Fruit fly (Drosophila melanogaster) whole organism, embryonic: ENCODE data around the gene spn-B.

Experiments used
- C15 ChIP-seq: fragments of 200-800 bp; sonication (Bioruptor generic); IDR thresholded peaks from 3 replicates; pipeline ENCODE4 v1.3.6; 2022; ENCODE audit warnings: missing biosample characterization, missing genetic modification characterization
- CG12104 ChIP-seq: fragments of 200-800 bp; sonication (Bioruptor generic); optimal IDR thresholded peaks from 3 replicates; lab custom pipeline; 2016; ENCODE audit warnings: missing biosample characterization, missing genetic modification characterization
- CG12769 ChIP-seq: fragments of 200-800 bp; sonication (Bioruptor generic); optimal IDR thresholded peaks from 2 replicates; lab custom pipeline; 2019; ENCODE audit warnings: missing biosample characterization, mild to moderate bottlenecking, missing genetic modification characterization, moderate library complexity
- CG13287 ChIP-seq: fragments of 200-800 bp; sonication (Bioruptor generic); IDR thresholded peaks from 2 replicates; pipeline ENCODE4 v1.3.6; 2022; ENCODE audit warnings: missing biosample characterization, missing genetic modification characterization; ENCODE audit not compliant: partially characterized antibody
- CG15073 ChIP-seq: fragments of 200-800 bp; sonication (Bioruptor generic); optimal IDR thresholded peaks from 2 replicates; lab custom pipeline; 2016; ENCODE audit warnings: missing biosample characterization, missing genetic modification characterization
- CG1832 ChIP-seq: fragments of 200-800 bp; sonication (Bioruptor generic); optimal IDR thresholded peaks from 2 replicates; lab custom pipeline; 2017; ENCODE audit warnings: missing biosample characterization, mild to moderate bottlenecking, missing genetic modification characterization, inconsistent platforms
- CG2678 ChIP-seq: fragments of 200-800 bp; sonication (Bioruptor generic); optimal IDR thresholded peaks from 3 replicates; lab custom pipeline; 2019; ENCODE audit warnings: missing biosample characterization, mild to moderate bottlenecking, missing genetic modification characterization, moderate library complexity
- CG3281 ChIP-seq: fragments of 200-800 bp; sonication (Bioruptor generic); optimal IDR thresholded peaks from 3 replicates; lab custom pipeline; 2017; ENCODE audit warnings: missing biosample characterization, mild to moderate bottlenecking, missing genetic modification characterization
- CG3995 ChIP-seq: fragments of 200-800 bp; sonication (Bioruptor generic); optimal IDR thresholded peaks from 3 replicates; lab custom pipeline; 2016; ENCODE audit warnings: missing biosample characterization, missing genetic modification characterization
- CG4282 ChIP-seq: fragments of 200-800 bp; sonication (Bioruptor generic); optimal IDR thresholded peaks from 2 replicates; lab custom pipeline; 2016; ENCODE audit warnings: missing biosample characterization, missing genetic modification characterization
- CG4424 ChIP-seq: fragments of 200-800 bp; sonication (Bioruptor generic); optimal IDR thresholded peaks from 3 replicates; lab custom pipeline; 2016; ENCODE audit warnings: missing biosample characterization, missing genetic modification characterization
- CG6854 ChIP-seq: fragments of 200-800 bp; sonication (Bioruptor generic); optimal IDR thresholded peaks from 3 replicates; lab custom pipeline; 2017; ENCODE audit warnings: missing biosample characterization, mild to moderate bottlenecking, missing genetic modification characterization
- CG7987 ChIP-seq: fragments of 200-800 bp; sonication (Bioruptor generic); optimal IDR thresholded peaks from 2 replicates; lab custom pipeline; 2018; ENCODE audit warnings: missing biosample characterization, mild to moderate bottlenecking, missing genetic modification characterization, moderate library complexity
- CG8290 ChIP-seq, 3 experiments: fragments of 200-800 bp; sonication (Bioruptor generic); optimal IDR thresholded peaks; 2 replicates each; lab custom pipeline; 2016 to 2019; ENCODE audit warnings: missing biosample characterization in 3 of 3, missing genetic modification characterization in 3 of 3, mild to moderate bottlenecking in 2 of 3, moderate library complexity in 1 of 3
- CG9215 ChIP-seq: fragments of 200-800 bp; sonication (Bioruptor generic); IDR thresholded peaks from 2 replicates; pipeline ENCODE4 v1.3.6; 2022; ENCODE audit warnings: missing biosample characterization, missing genetic modification characterization
- CG9609 ChIP-seq: fragments of 200-800 bp; sonication (Bioruptor generic); optimal IDR thresholded peaks from 3 replicates; lab custom pipeline; 2016; ENCODE audit warnings: missing biosample characterization, missing genetic modification characterization
- CG9817 ChIP-seq: fragments of 200-800 bp; sonication (Bioruptor generic); optimal IDR thresholded peaks from 2 replicates; lab custom pipeline; 2018; ENCODE audit warnings: missing biosample characterization, mild to moderate bottlenecking, missing genetic modification characterization, moderate library complexity
- CHES-1-like ChIP-seq: fragments of 200-800 bp; sonication (Bioruptor generic); optimal IDR thresholded peaks from 2 replicates; lab custom pipeline; 2016; ENCODE audit warnings: missing biosample characterization, missing genetic modification characterization
- CoRest ChIP-seq: fragments of 200-800 bp; sonication (Bioruptor generic); optimal IDR thresholded peaks from 3 replicates; lab custom pipeline; 2018; ENCODE audit warnings: missing biosample characterization, mild to moderate bottlenecking, missing genetic modification characterization, moderate library complexity
- Fer2 ChIP-seq: fragments of 200-800 bp; sonication (Bioruptor generic); optimal IDR thresholded peaks from 2 replicates; lab custom pipeline; 2018; ENCODE audit warnings: missing biosample characterization, mild to moderate bottlenecking, missing genetic modification characterization, moderate library complexity
- Fer3 ChIP-seq: fragments of 200-800 bp; sonication (Bioruptor generic); optimal IDR thresholded peaks from 2 replicates; lab custom pipeline; 2018; ENCODE audit warnings: missing biosample characterization, mild to moderate bottlenecking, missing genetic modification characterization, moderate library complexity
- H2.0 ChIP-seq: fragments of 200-800 bp; sonication (Bioruptor generic); IDR thresholded peaks from 2 replicates; pipeline ENCODE4 v1.3.6; 2022; ENCODE audit warnings: missing biosample characterization, missing genetic modification characterization
- HLHmδ ChIP-seq: fragments of 200-800 bp; sonication (Bioruptor generic); optimal IDR thresholded peaks from 2 replicates; lab custom pipeline; 2018; ENCODE audit warnings: missing biosample characterization, mild to moderate bottlenecking, missing genetic modification characterization, moderate library complexity
- Hsf ChIP-seq: fragments of 200-800 bp; sonication (Bioruptor generic); optimal IDR thresholded peaks from 3 replicates; lab custom pipeline; 2016; ENCODE audit warnings: missing biosample characterization, missing genetic modification characterization
- MBD-R2 ChIP-seq: fragments of 200-800 bp; sonication (Bioruptor generic); IDR thresholded peaks from 2 replicates; pipeline ENCODE4 v1.3.6; 2022; ENCODE audit warnings: missing biosample characterization, missing genetic modification characterization
- Max ChIP-seq: fragments of 200-800 bp; sonication (Bioruptor generic); optimal IDR thresholded peaks from 2 replicates; lab custom pipeline; 2016; ENCODE audit warnings: missing biosample characterization, mild to moderate bottlenecking, missing genetic modification characterization
- Oli ChIP-seq: fragments of 200-800 bp; sonication (Bioruptor generic); optimal IDR thresholded peaks from 2 replicates; lab custom pipeline; 2018; ENCODE audit warnings: missing biosample characterization, mild to moderate bottlenecking, missing genetic modification characterization, moderate library complexity
- Sry-δ ChIP-seq: fragments of 200-800 bp; sonication (Bioruptor generic); optimal IDR thresholded peaks from 2 replicates; lab custom pipeline; 2016; ENCODE audit warnings: missing biosample characterization, missing genetic modification characterization
- Ssrp ChIP-seq: fragments of 200-800 bp; sonication (Bioruptor generic); optimal IDR thresholded peaks from 2 replicates; lab custom pipeline; 2018; ENCODE audit warnings: missing biosample characterization, mild to moderate bottlenecking, missing genetic modification characterization, moderate library complexity
- Trl ChIP-seq, 3 experiments: fragments of >200 bp in 2 of 3; fragments of 200-800 bp in 1 of 3; sonication (Bioruptor generic) in 1 of 3; optimal IDR thresholded peaks; 2 replicates in 1 of 3; 3 replicates in 2 of 3; lab custom pipeline; 2016 to 2017; ENCODE audit warnings: missing biosample characterization in 1 of 3, missing genetic modification characterization in 1 of 3
- cad ChIP-seq: fragments of >200 bp; optimal IDR thresholded peaks from 2 replicates; lab custom pipeline; 2017; ENCODE audit warnings: missing biosample characterization, missing genetic modification characterization
- caup ChIP-seq: fragments of 200-800 bp; sonication (Bioruptor generic); optimal IDR thresholded peaks from 3 replicates; lab custom pipeline; 2017; ENCODE audit warnings: missing biosample characterization, mild to moderate bottlenecking, missing genetic modification characterization, moderate library complexity; ENCODE audit not compliant: severe bottlenecking
- crol ChIP-seq: fragments of 200-800 bp; sonication (Bioruptor generic); IDR thresholded peaks from 2 replicates; pipeline ENCODE4 v1.3.6; 2022; ENCODE audit warnings: missing biosample characterization, missing genetic modification characterization
- cwo ChIP-seq: fragments of 200-800 bp; sonication (Bioruptor generic); optimal IDR thresholded peaks from 3 replicates; lab custom pipeline; 2017; ENCODE audit warnings: missing biosample characterization, missing genetic modification characterization, mild to moderate bottlenecking, moderate library complexity, missing genetic modification reagents
- da ChIP-seq: fragments of 200-800 bp; sonication (Bioruptor generic); optimal IDR thresholded peaks from 2 replicates; lab custom pipeline; 2016; ENCODE audit warnings: missing biosample characterization, missing genetic modification characterization
- hbn ChIP-seq: fragments of 200-800 bp; sonication (Bioruptor generic); IDR thresholded peaks from 2 replicates; pipeline ENCODE4 v1.3.6; 2022; ENCODE audit warnings: missing biosample characterization, missing genetic modification characterization; ENCODE audit not compliant: partially characterized antibody
- jing ChIP-seq: fragments of 200-800 bp; sonication (Bioruptor generic); optimal IDR thresholded peaks from 2 replicates; lab custom pipeline; 2018; ENCODE audit warnings: missing biosample characterization, mild to moderate bottlenecking, missing genetic modification characterization
- kay ChIP-seq: fragments of 200-800 bp; sonication (Bioruptor generic); optimal IDR thresholded peaks from 2 replicates; lab custom pipeline; 2016; ENCODE audit warnings: missing biosample characterization, missing genetic modification characterization
- knrl ChIP-seq: fragments of 200-800 bp; sonication (Bioruptor generic); IDR thresholded peaks from 3 replicates; pipeline ENCODE4 v1.3.6; 2022; ENCODE audit warnings: missing biosample characterization, missing genetic modification characterization; ENCODE audit not compliant: partially characterized antibody
- nau ChIP-seq: fragments of 200-800 bp; sonication (Bioruptor generic); optimal IDR thresholded peaks from 3 replicates; lab custom pipeline; 2017; ENCODE audit warnings: missing biosample characterization, mild to moderate bottlenecking, missing genetic modification characterization, missing genetic modification reagents
- oc ChIP-seq: fragments of 200-800 bp; sonication (Bioruptor generic); optimal IDR thresholded peaks from 2 replicates; lab custom pipeline; 2018; ENCODE audit warnings: missing biosample characterization, mild to moderate bottlenecking, missing genetic modification characterization, moderate library complexity
- onecut ChIP-seq: fragments of 200-800 bp; sonication (Bioruptor generic); IDR thresholded peaks from 2 replicates; pipeline ENCODE4 v1.3.6; 2022; ENCODE audit warnings: missing biosample characterization, missing genetic modification characterization
- org-1 ChIP-seq: fragments of 200-800 bp; sonication (Bioruptor generic); optimal IDR thresholded peaks from 2 replicates; lab custom pipeline; 2017; ENCODE audit warnings: missing biosample characterization, missing genetic modification characterization
- pan ChIP-seq, 4 experiments: fragments of >200 bp in 3 of 4; fragments of 200-800 bp in 1 of 4; sonication (Bioruptor generic) in 1 of 4; optimal IDR thresholded peaks in 3 of 4; IDR thresholded peaks in 1 of 4; 2 replicates each; pipeline versions ENCODE4 v1.3.6 to Lab custom; 2017 to 2022; ENCODE audit warnings: missing biosample characterization in 2 of 4, missing genetic modification characterization in 2 of 4, mixed read lengths in 1 of 4
- pzg ChIP-seq: fragments of 200-800 bp; sonication (Bioruptor generic); optimal IDR thresholded peaks from 3 replicates; lab custom pipeline; 2018; ENCODE audit warnings: missing biosample characterization, mild to moderate bottlenecking, missing genetic modification characterization, moderate library complexity
- sens ChIP-seq: fragments of 200-800 bp; sonication (Bioruptor generic); peaks from one replicate; lab custom pipeline; 2016; ENCODE audit warnings: missing biosample characterization, missing genetic modification characterization
- slbo ChIP-seq: fragments of 200-800 bp; sonication (Bioruptor generic); IDR thresholded peaks from 2 replicates; pipeline ENCODE4 v1.3.6; 2022; ENCODE audit warnings: missing biosample characterization, missing genetic modification characterization
- tna ChIP-seq: fragments of 200-800 bp; sonication (Bioruptor generic); IDR thresholded peaks from 2 replicates; pipeline ENCODE4 v1.3.6; 2022; ENCODE audit warnings: missing biosample characterization, missing genetic modification characterization; ENCODE audit not compliant: partially characterized antibody

Gene spn-B

DNA sequence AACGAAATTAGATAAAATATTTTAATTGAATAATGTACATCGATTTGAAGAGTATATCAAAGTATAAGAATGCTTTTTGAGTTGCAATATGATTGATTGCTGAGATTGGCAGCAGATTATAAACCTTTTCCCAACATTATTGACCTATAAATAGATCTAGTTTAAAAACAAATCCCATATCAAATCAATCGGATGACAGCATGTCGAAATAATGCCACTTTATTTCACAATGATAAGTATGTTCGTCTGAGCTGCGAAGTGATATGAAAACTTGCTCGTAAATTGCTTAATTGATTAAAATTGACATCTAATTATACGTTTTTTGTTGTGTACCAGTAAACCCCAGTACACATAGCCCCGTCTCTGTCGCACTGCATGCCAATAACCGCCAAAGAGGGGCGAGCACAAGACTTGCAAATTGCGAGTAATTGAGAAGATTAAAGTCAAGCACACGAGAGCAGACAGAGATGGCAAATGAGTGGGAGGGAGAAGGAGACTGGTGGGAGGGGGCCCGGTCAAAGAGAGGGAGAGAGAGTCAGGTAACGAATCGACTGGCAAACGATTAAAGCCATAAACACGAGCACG is 44.7 kb upstream of the spn-B start (continued):
- TF ChIP-seq CG9817: peak; percentile 45
- TF ChIP-seq caup (GFP tag; lab: Kevin White, UChicago): no peak
- TF ChIP-seq CG13287 (GFP tag; lab: Robert Waterston, UW): no peak
- no peak for TF ChIP-seq CG8290 (GFP tag; optimal IDR thresholded peaks at IDR 0.05; lab: Kevin White, UChicago)
- peak in 1 of 2 experiments; percentile 71 for TF ChIP-seq CG8290 (tag; optimal IDR thresholded peaks at IDR 0.05; lab: Kevin White, UChicago)
- no peak for TF ChIP-seq C15 (GFP tag; lab: Robert Waterston, UW)
- peak; percentile 37 for TF ChIP-seq Ssrp (tag; lab: Kevin White, UChicago)
- TF ChIP-seq MBD-R2 (GFP tag; lab: Robert Waterston, UW): no peak
- TF ChIP-seq CG4282 (GFP tag; lab: Kevin White, UChicago): no peak
- no peak for TF ChIP-seq CG12104 (GFP tag; lab: Kevin White, UChicago)
- no peak for TF ChIP-seq CG9215 (GFP tag; lab: Robert Waterston, UW)
- TF ChIP-seq Trl (optimal IDR thresholded peaks at IDR 0.05; lab: Kevin White, UChicago): peak in 1 of 2 experiments; percentile 46
- TF ChIP-seq Trl (GFP tag; optimal IDR thresholded peaks at IDR 0.05; lab: Kevin White, UChicago): no peak
- peak; percentile 83 for TF ChIP-seq CG1832 (GFP tag; lab: Kevin White, UChicago)
- peak; percentile 10 for TF ChIP-seq Fer3 (tag; lab: Kevin White, UChicago)
- no peak for TF ChIP-seq CG9609
- TF ChIP-seq CG4424 (GFP tag; lab: Kevin White, UChicago): no peak
- TF ChIP-seq CoRest (tag; lab: Kevin White, UChicago): peak; percentile 63
- TF ChIP-seq kay (GFP tag; lab: Kevin White, UChicago): no peak
- peak; percentile 30 for TF ChIP-seq cad (GFP tag; lab: Kevin White, UChicago)
- TF ChIP-seq Oli (tag; lab: Kevin White, UChicago): peak; percentile 72
- TF ChIP-seq hbn (GFP tag; lab: Robert Waterston, UW): no peak
- TF ChIP-seq pzg: no peak
- TF ChIP-seq CG6854 (GFP tag; lab: Kevin White, UChicago): no peak
- no peak for TF ChIP-seq pan (optimal IDR thresholded peaks at IDR 0.05; lab: Kevin White, UChicago)
- no peak for TF ChIP-seq pan (GFP tag; optimal IDR thresholded peaks at IDR 0.05 in 1 of 2, IDR thresholded peaks at IDR 0.05 in 1 of 2)
- peak; percentile 2 for TF ChIP-seq CG3995 (GFP tag; lab: Kevin White, UChicago)
- peak; percentile 9 for TF ChIP-seq Sry-δ (GFP tag; lab: Kevin White, UChicago)
- TF ChIP-seq da (GFP tag; lab: Kevin White, UChicago): no peak
- peak; percentile 81 for TF ChIP-seq sens (GFP tag; lab: Kevin White, UChicago)
- TF ChIP-seq Fer2 (tag; lab: Kevin White, UChicago): no peak
- peak; percentile 43 for TF ChIP-seq jing (GFP tag; lab: Kevin White, UChicago)
- no peak for TF ChIP-seq H2.0 (GFP tag; lab: Robert Waterston, UW)
- TF ChIP-seq Max (GFP tag; lab: Kevin White, UChicago): no peak
- TF ChIP-seq crol: no peak
- no peak for TF ChIP-seq CG7987 (GFP tag; lab: Kevin White, UChicago)
- no peak for TF ChIP-seq CG15073 (GFP tag; lab: Kevin White, UChicago)
- peak; percentile 58 for TF ChIP-seq CG3281 (GFP tag; lab: Kevin White, UChicago)
- no peak for TF ChIP-seq CG12769 (tag; lab: Kevin White, UChicago)
- no peak for TF ChIP-seq oc (tag; lab: Kevin White, UChicago)
- TF ChIP-seq nau: no peak
- TF ChIP-seq onecut (GFP tag; lab: Robert Waterston, UW): no peak
- TF ChIP-seq CG2678 (tag; lab: Kevin White, UChicago): peak; percentile 55
- peak; percentile 72 for TF ChIP-seq Hsf (GFP tag; lab: Kevin White, UChicago)
- no peak for TF ChIP-seq CHES-1-like (GFP tag; lab: Kevin White, UChicago)
- TF ChIP-seq knrl (GFP tag; lab: Robert Waterston, UW): no peak
- TF ChIP-seq slbo (GFP tag; lab: Robert Waterston, UW): no peak
- no peak for TF ChIP-seq org-1
- no peak for TF ChIP-seq HLHmδ (GFP tag; lab: Kevin White, UChicago)
- TF ChIP-seq tna (GFP tag; lab: Robert Waterston, UW): no peak
- no peak for TF ChIP-seq cwo (GFP tag; lab: Kevin White, UChicago)
